Fruit fly (Drosophila melanogaster): ENCODE results near the gene CG13625.
A peak's percentile ranks its signal among the peaks of the same experiment; 100 is the strongest.

The CG13625 gene

DNA sequence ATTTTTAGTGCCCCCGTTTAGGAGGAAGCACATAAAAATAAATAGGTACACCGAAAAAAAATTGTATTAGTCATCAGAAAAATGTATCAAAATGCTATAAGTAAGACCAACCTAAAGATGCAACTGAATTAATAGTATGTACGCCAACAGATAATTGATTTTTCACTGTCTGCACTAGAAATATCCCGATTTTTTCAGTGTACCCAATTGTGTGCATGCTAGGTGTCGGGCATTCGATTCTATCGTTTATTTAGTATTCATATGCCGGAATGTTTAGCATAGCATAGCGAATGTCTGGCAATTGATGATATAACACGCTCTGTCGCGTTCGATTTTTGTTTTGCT is 17.6 kb downstream of the CG13625 start (continued):
- TF ChIP-seq ewg (GFP tag; optimal IDR thresholded peaks at IDR 0.05) (peak; percentile 75), nom (GFP tag; optimal IDR thresholded peaks at IDR 0.05) (no peak), ems (GFP tag; optimal IDR thresholded peaks at IDR 0.05) (peak; percentile 86), wek (GFP tag; optimal IDR thresholded peaks at IDR 0.05) (peak; percentile 64), CG18011 (GFP tag; optimal IDR thresholded peaks at IDR 0.05) (peak; percentile 73), ranshi (GFP tag; IDR thresholded peaks at IDR 0.05) (peak; percentile 87; the same call in 1 of the 2 replicates), ci (GFP tag; IDR thresholded peaks at IDR 0.05) (peak; percentile 96), wor (GFP tag; IDR thresholded peaks at IDR 0.05) (peak; percentile 71), CG11560 (tag; IDR thresholded peaks at IDR 0.05) (no peak), Neu2 (GFP tag; optimal IDR thresholded peaks at IDR 0.05; ENCODE audit: borderline replicate concordance) (no peak), HmgD (GFP tag; optimal IDR thresholded peaks at IDR 0.05) (peak; percentile 48), Ada2b (GFP tag; IDR thresholded peaks at IDR 0.05) (peak; percentile 92), CG10209 (GFP tag; optimal IDR thresholded peaks at IDR 0.05) (peak; percentile 88), esg (GFP tag; conservative IDR thresholded peaks at IDR 0.05) (peak; percentile 89), gt (GFP tag; IDR thresholded peaks at IDR 0.05) (peak; percentile 12; the same call in 1 of the 2 replicates), Oaz (GFP tag; IDR thresholded peaks at IDR 0.05) (peak; percentile 80), twi (tag; optimal IDR thresholded peaks at IDR 0.05) (peak; percentile 60), gro (GFP tag; optimal IDR thresholded peaks at IDR 0.05) (peak; percentile 93), btn (GFP tag; optimal IDR thresholded peaks at IDR 0.05) (peak; percentile 84), br (optimal IDR thresholded peaks at IDR 0.05) (no peak), H15 (GFP tag; IDR thresholded peaks at IDR 0.05) (peak; percentile 88), sd (tag; optimal IDR thresholded peaks at IDR 0.05) (peak; percentile 88), CG12391 (tag; optimal IDR thresholded peaks at IDR 0.05) (peak; percentile 84), CG4707 (GFP tag; optimal IDR thresholded peaks at IDR 0.05) (peak; percentile 68), tap (tag; optimal IDR thresholded peaks at IDR 0.05) (peak; percentile 85), fd64A (GFP tag; optimal IDR thresholded peaks at IDR 0.05) (peak; percentile 67), grn (GFP tag; optimal IDR thresholded peaks at IDR 0.05) (peak; percentile 40), E2f1 (GFP tag; IDR thresholded peaks at IDR 0.05) (peak; percentile 87; the same call in 1 of the 2 replicates), mld (GFP tag; IDR thresholded peaks at IDR 0.05; ENCODE audit: partially characterized antibody) (no peak), ATbp (GFP tag; optimal IDR thresholded peaks at IDR 0.05) (peak; percentile 82), CG2889 (GFP tag; IDR thresholded peaks at IDR 0.05) (peak; percentile 82), lab (GFP tag; optimal IDR thresholded peaks at IDR 0.05) (peak; percentile 89), Jarid2 (GFP tag; optimal IDR thresholded peaks at IDR 0.05) (peak; percentile 59), CG3847 (GFP tag; IDR thresholded peaks at IDR 0.05) (peak; percentile 78), emc (GFP tag; optimal IDR thresholded peaks at IDR 0.05) (peak; percentile 74), peb (GFP tag; IDR thresholded peaks at IDR 0.05) (0 out of 2 replicates have a peak, but pooled peaks have one; percentile 64), vvl (GFP tag; IDR thresholded peaks at IDR 0.05) (peak; percentile 95), rib (GFP tag; IDR thresholded peaks at IDR 0.05) (peak; percentile 85), CG11695 (GFP tag; IDR thresholded peaks at IDR 0.05) (peak; percentile 87), salm (tag; optimal IDR thresholded peaks at IDR 0.05) (peak; percentile 82), nmo (GFP tag; optimal IDR thresholded peaks at IDR 0.05) (peak; percentile 87), CG12071 (GFP tag; optimal IDR thresholded peaks at IDR 0.05) (peak; percentile 81), tll (GFP tag; optimal IDR thresholded peaks at IDR 0.05) (no peak), CG8281 (tag; optimal IDR thresholded peaks at IDR 0.05) (peak; percentile 63), zfh2 (GFP tag; optimal IDR thresholded peaks at IDR 0.05) (peak; percentile 91), eve (GFP tag; optimal IDR thresholded peaks at IDR 0.05) (peak in 1 of 2 experiments; percentile 92), ro (GFP tag; IDR thresholded peaks at IDR 0.05) (peak; percentile 58), odd (GFP tag; optimal IDR thresholded peaks at IDR 0.05) (peak; percentile 75), pho (GFP tag; optimal IDR thresholded peaks at IDR 0.05) (peak; percentile 91), Rx (GFP tag; IDR thresholded peaks at IDR 0.05) (no peak; the same call in 1 of the 2 replicates), CG15696 (tag; optimal IDR thresholded peaks at IDR 0.05) (peak; percentile 44)

All from whole organism, embryonic.